Worm (Caenorhabditis elegans) whole organism, L3 larva: ENCODE results near the gene W04B5.5.

Experiments
- ZK546.5 ChIP-seq: sonication (generic microtip); optimal IDR thresholded peaks from 2 replicates; lab custom pipeline; 2017; ENCODE audit warnings: missing biosample characterization, missing genetic modification characterization
- ama-1 ChIP-seq: fragments of 150-350 bp; optimal IDR thresholded peaks from 2 replicates; lab custom pipeline; 2018
- lin-39 ChIP-seq: fragments of 150-350 bp; optimal IDR thresholded peaks from 2 replicates; lab custom pipeline; 2018; ENCODE audit warnings: missing biosample characterization, missing genetic modification reagents, missing genetic modification characterization
- nhr-11 ChIP-seq: fragments of 150-350 bp; optimal IDR thresholded peaks from 2 replicates; lab custom pipeline; 2014; ENCODE audit warnings: missing biosample characterization, missing genetic modification characterization
- nhr-237 ChIP-seq: fragments of 150-350 bp; optimal IDR thresholded peaks from 2 replicates; lab custom pipeline; 2014; ENCODE audit warnings: missing biosample characterization, missing genetic modification characterization
- nhr-77 ChIP-seq: fragments of 150-350 bp; optimal IDR thresholded peaks from 2 replicates; lab custom pipeline; 2014; ENCODE audit warnings: missing biosample characterization, missing genetic modification characterization
- tbx-2 ChIP-seq: sonication (generic microtip); optimal IDR thresholded peaks from 2 replicates; lab custom pipeline; 2016; ENCODE audit warnings: mild to moderate bottlenecking, missing genetic modification characterization, missing compliant biosample characterization
- unc-62 ChIP-seq: fragments of 150-350 bp; sonication (generic microtip); optimal IDR thresholded peaks from 4 replicates; lab custom pipeline; 2014; ENCODE audit warnings: missing biosample characterization, missing genetic modification reagents, missing genetic modification characterization

ce11 chrIII:2419504-2419903 lies 1.5 kb upstream of the W04B5.5 start:
- TF ChIP-seq nhr-237 (tag; lab: Kevin White, UChicago), result no peak
- no peak for TF ChIP-seq tbx-2 (tag; lab: Kevin White, UChicago)
- no peak for TF ChIP-seq lin-39 (tag; lab: Kevin White, UChicago)
- TF ChIP-seq nhr-11 (tag; lab: Kevin White, UChicago), result no peak
- no peak for TF ChIP-seq unc-62
- no peak for TF ChIP-seq ZK546.5
- TF ChIP-seq nhr-77 (tag; lab: Kevin White, UChicago), result no peak
- no peak for TF ChIP-seq ama-1 (lab: Kevin White, UChicago)
